Fruit fly (Drosophila melanogaster) whole organism, embryonic: ENCODE results near the gene CG1161.
A peak's percentile ranks its signal among the peaks of the same experiment; 100 is the strongest.

Experiments used
- Aef1 ChIP-seq: fragments of 200-800 bp; sonication (Bioruptor generic); IDR thresholded peaks from 3 replicates; pipeline ENCODE4 v1.3.6; 2022; ENCODE audit warnings: missing biosample characterization, missing genetic modification characterization
- Antp ChIP-seq: fragments of 200-800 bp; sonication (Bioruptor generic); optimal IDR thresholded peaks from 3 replicates; lab custom pipeline; 2016; ENCODE audit warnings: missing biosample characterization, missing genetic modification characterization
- Bteb2 ChIP-seq: fragments of 200-800 bp; sonication (Bioruptor generic); optimal IDR thresholded peaks from 2 replicates; lab custom pipeline; 2016; ENCODE audit warnings: missing biosample characterization, missing genetic modification characterization
- CG10274 ChIP-seq: fragments of 200-800 bp; sonication (Bioruptor generic); optimal IDR thresholded peaks from 3 replicates; lab custom pipeline; 2017; ENCODE audit warnings: missing biosample characterization, mild to moderate bottlenecking, missing genetic modification characterization
- CG12071 ChIP-seq: fragments of 200-800 bp; sonication (Bioruptor generic); optimal IDR thresholded peaks from 3 replicates; lab custom pipeline; 2018; ENCODE audit warnings: missing biosample characterization, mild to moderate bottlenecking, missing genetic modification characterization
- CG12659 ChIP-seq: fragments of 200-800 bp; sonication (Bioruptor generic); optimal IDR thresholded peaks from 3 replicates; lab custom pipeline; 2017; ENCODE audit warnings: mild to moderate bottlenecking, missing biosample characterization, missing genetic modification reagents, missing genetic modification characterization
- CG14050 ChIP-seq: fragments of 200-800 bp; sonication (Bioruptor generic); IDR thresholded peaks from 3 replicates; pipeline ENCODE4 v1.3.6; 2022; ENCODE audit warnings: missing biosample characterization, missing genetic modification characterization
- CG15479 ChIP-seq: fragments of 200-800 bp; sonication (Bioruptor generic); optimal IDR thresholded peaks from 3 replicates; lab custom pipeline; 2019; ENCODE audit warnings: missing biosample characterization, mild to moderate bottlenecking, missing genetic modification characterization, moderate library complexity
- CG15601 ChIP-seq: fragments of 200-800 bp; sonication (Bioruptor generic); optimal IDR thresholded peaks from 3 replicates; lab custom pipeline; 2019; ENCODE audit warnings: missing biosample characterization, mild to moderate bottlenecking, missing genetic modification characterization, moderate library complexity
- CG16815 ChIP-seq: fragments of 200-800 bp; sonication (Bioruptor generic); optimal IDR thresholded peaks from 3 replicates; lab custom pipeline; 2017; ENCODE audit warnings: missing biosample characterization, mild to moderate bottlenecking, missing genetic modification characterization
- CG18764 ChIP-seq: fragments of 200-800 bp; sonication (Bioruptor generic); optimal IDR thresholded peaks from 3 replicates; lab custom pipeline; 2016; ENCODE audit warnings: missing biosample characterization, missing genetic modification characterization
- CG2889 ChIP-seq: fragments of 200-800 bp; sonication (Bioruptor generic); IDR thresholded peaks from 3 replicates; pipeline ENCODE4 v1.3.6; 2022; ENCODE audit warnings: missing biosample characterization, missing genetic modification characterization
- CG32532 ChIP-seq: fragments of 200-800 bp; sonication (Bioruptor generic); IDR thresholded peaks from 2 replicates; pipeline ENCODE4 v1.3.6; 2022; ENCODE audit warnings: missing biosample characterization, missing genetic modification characterization
- CG33557 ChIP-seq: fragments of 200-800 bp; sonication (Bioruptor generic); optimal IDR thresholded peaks from 2 replicates; lab custom pipeline; 2019; ENCODE audit warnings: missing biosample characterization, mild to moderate bottlenecking, missing genetic modification characterization, moderate library complexity
- CG4328 ChIP-seq: fragments of 200-800 bp; sonication (Bioruptor generic); optimal IDR thresholded peaks from 3 replicates; lab custom pipeline; 2017; ENCODE audit warnings: missing biosample characterization, missing genetic modification reagents, missing genetic modification characterization
- CG8281 ChIP-seq: fragments of 200-800 bp; sonication (Bioruptor generic); optimal IDR thresholded peaks from 2 replicates; lab custom pipeline; 2018; ENCODE audit warnings: missing biosample characterization, mild to moderate bottlenecking, missing genetic modification characterization, moderate library complexity
- CG9797 ChIP-seq: fragments of 200-800 bp; sonication (Bioruptor generic); optimal IDR thresholded peaks from 3 replicates; lab custom pipeline; 2018; ENCODE audit warnings: missing biosample characterization, mild to moderate bottlenecking, missing genetic modification characterization
- D ChIP-seq, 2 experiments: fragments of 200-800 bp in 1 of 2; fragments of >200 bp in 1 of 2; sonication (Bioruptor generic) in 1 of 2; optimal IDR thresholded peaks; 2 replicates in 1 of 2; 3 replicates in 1 of 2; lab custom pipeline; 2017; ENCODE audit warnings: mild to moderate bottlenecking in 1 of 2, missing biosample characterization in 1 of 2, missing genetic modification characterization in 1 of 2, missing genetic modification reagents in 1 of 2
- Doc2 ChIP-seq: fragments of 200-800 bp; sonication (Bioruptor generic); IDR thresholded peaks from 2 replicates; pipeline ENCODE4 v1.3.6; 2022; ENCODE audit warnings: missing biosample characterization, missing genetic modification characterization
- Doc3 ChIP-seq: fragments of 200-800 bp; sonication (Bioruptor generic); IDR thresholded peaks from 3 replicates; pipeline ENCODE4 v1.3.6; 2022; ENCODE audit warnings: missing biosample characterization, missing genetic modification characterization; ENCODE audit not compliant: partially characterized antibody
- E2f1 ChIP-seq: fragments of 200-800 bp; sonication (Bioruptor generic); IDR thresholded peaks from 2 replicates; pipeline ENCODE4 v1.3.6; 2022; ENCODE audit warnings: missing biosample characterization, missing genetic modification characterization
- Eip74EF ChIP-seq, 2 experiments: fragments of 200-800 bp in 1 of 2; fragments of >200 bp in 1 of 2; sonication (Bioruptor generic) in 1 of 2; optimal IDR thresholded peaks; 2 replicates each; lab custom pipeline; 2017 to 2019; ENCODE audit warnings: missing biosample characterization in 2 of 2, missing genetic modification characterization in 2 of 2, mild to moderate bottlenecking in 1 of 2, moderate library complexity in 1 of 2
- Gug ChIP-seq: fragments of 200-800 bp; sonication (Bioruptor generic); IDR thresholded peaks from 4 replicates; pipeline ENCODE4 v1.3.6; 2022; ENCODE audit warnings: missing biosample characterization, missing genetic modification characterization
- HLH4C ChIP-seq: fragments of 200-800 bp; sonication (Bioruptor generic); IDR thresholded peaks from 3 replicates; pipeline ENCODE4 v1.3.6; 2022; ENCODE audit warnings: missing biosample characterization, missing genetic modification characterization; ENCODE audit not compliant: partially characterized antibody
- Hmr ChIP-seq: fragments of 200-800 bp; sonication (Bioruptor generic); optimal IDR thresholded peaks from 3 replicates; lab custom pipeline; 2017; ENCODE audit warnings: mild to moderate bottlenecking, missing biosample characterization, missing genetic modification reagents, missing genetic modification characterization
- Hr3 ChIP-seq: fragments of 200-800 bp; sonication (Bioruptor generic); optimal IDR thresholded peaks from 3 replicates; lab custom pipeline; 2016; ENCODE audit warnings: missing biosample characterization, missing genetic modification characterization
- Lhr ChIP-seq: fragments of 200-800 bp; sonication (Bioruptor generic); optimal IDR thresholded peaks from 3 replicates; lab custom pipeline; 2017; ENCODE audit warnings: mild to moderate bottlenecking, missing biosample characterization, missing genetic modification reagents, missing genetic modification characterization
- Lim3 ChIP-seq: fragments of 200-800 bp; sonication (Bioruptor generic); IDR thresholded peaks from 2 replicates; pipeline ENCODE4 v1.3.6; 2022; ENCODE audit warnings: missing biosample characterization, missing genetic modification characterization
- Pdp1 ChIP-seq, 2 experiments: fragments of 200-800 bp; sonication (Bioruptor generic); optimal IDR thresholded peaks; 3 replicates each; lab custom pipeline; 2016; ENCODE audit warnings: missing biosample characterization in 2 of 2, missing genetic modification characterization in 2 of 2, mild to moderate bottlenecking in 1 of 2, moderate library complexity in 1 of 2
- Stat92E ChIP-seq, 3 experiments: fragments of >200 bp in 2 of 3; fragments of 200-800 bp in 1 of 3; sonication (Bioruptor generic) in 1 of 3; optimal IDR thresholded peaks; 2 replicates each; lab custom pipeline; 2017 to 2019; ENCODE audit warnings: missing biosample characterization in 3 of 3, missing genetic modification characterization in 3 of 3, mild to moderate bottlenecking in 1 of 3, moderate library complexity in 1 of 3
- TFAM ChIP-seq: fragments of 200-800 bp; sonication (Bioruptor generic); optimal IDR thresholded peaks from 2 replicates; lab custom pipeline; 2017; ENCODE audit warnings: missing biosample characterization, missing genetic modification characterization, inconsistent platforms
- Xrp1 ChIP-seq: fragments of 200-800 bp; sonication (Bioruptor generic); IDR thresholded peaks from 2 replicates; pipeline ENCODE4 v1.3.6; 2022; ENCODE audit warnings: missing biosample characterization, missing genetic modification characterization
- abd-A ChIP-seq: fragments of 200-800 bp; sonication (Bioruptor generic); optimal IDR thresholded peaks from 3 replicates; lab custom pipeline; 2019; ENCODE audit warnings: missing biosample characterization, mild to moderate bottlenecking, missing genetic modification characterization, moderate library complexity
- ara ChIP-seq: fragments of 200-800 bp; sonication (Bioruptor generic); IDR thresholded peaks from 2 replicates; pipeline ENCODE4 v1.3.6; 2022; ENCODE audit warnings: missing biosample characterization, missing genetic modification characterization
- btn ChIP-seq: fragments of 200-800 bp; sonication (Bioruptor generic); optimal IDR thresholded peaks from 2 replicates; lab custom pipeline; 2016; ENCODE audit warnings: missing biosample characterization, missing genetic modification characterization
- dati ChIP-seq: fragments of 200-800 bp; sonication (Bioruptor generic); IDR thresholded peaks from 2 replicates; pipeline ENCODE4 v1.3.6; 2022; ENCODE audit warnings: missing biosample characterization, missing genetic modification characterization
- dm ChIP-seq: fragments of 200-800 bp; sonication (Bioruptor generic); optimal IDR thresholded peaks from 3 replicates; lab custom pipeline; 2016; ENCODE audit warnings: missing biosample characterization, missing genetic modification characterization
- exex ChIP-seq: fragments of 200-800 bp; sonication (Bioruptor generic); optimal IDR thresholded peaks from 4 replicates; lab custom pipeline; 2018; ENCODE audit warnings: missing biosample characterization, mild to moderate bottlenecking, missing genetic modification characterization, moderate library complexity
- jing ChIP-seq: fragments of 200-800 bp; sonication (Bioruptor generic); optimal IDR thresholded peaks from 2 replicates; lab custom pipeline; 2018; ENCODE audit warnings: missing biosample characterization, mild to moderate bottlenecking, missing genetic modification characterization
- knrl ChIP-seq: fragments of 200-800 bp; sonication (Bioruptor generic); IDR thresholded peaks from 3 replicates; pipeline ENCODE4 v1.3.6; 2022; ENCODE audit warnings: missing biosample characterization, missing genetic modification characterization; ENCODE audit not compliant: partially characterized antibody
- lab ChIP-seq: fragments of 200-800 bp; sonication (Bioruptor generic); optimal IDR thresholded peaks from 3 replicates; lab custom pipeline; 2017; ENCODE audit warnings: missing biosample characterization, missing genetic modification characterization, mild to moderate bottlenecking, moderate library complexity, missing genetic modification reagents
- lilli ChIP-seq: fragments of 200-800 bp; sonication (Bioruptor generic); optimal IDR thresholded peaks from 3 replicates; lab custom pipeline; 2016; ENCODE audit warnings: missing biosample characterization, missing genetic modification characterization
- lmd ChIP-seq: fragments of 200-800 bp; sonication (Bioruptor generic); IDR thresholded peaks from 2 replicates; pipeline ENCODE4 v1.3.6; 2022; ENCODE audit warnings: missing biosample characterization, missing genetic modification characterization
- nom ChIP-seq: fragments of 200-800 bp; sonication (Bioruptor generic); optimal IDR thresholded peaks from 2 replicates; lab custom pipeline; 2017; ENCODE audit warnings: missing biosample characterization, missing genetic modification characterization, mild to moderate bottlenecking, moderate library complexity, missing genetic modification reagents
- pan ChIP-seq, 4 experiments: fragments of >200 bp in 3 of 4; fragments of 200-800 bp in 1 of 4; sonication (Bioruptor generic) in 1 of 4; optimal IDR thresholded peaks in 3 of 4; IDR thresholded peaks in 1 of 4; 2 replicates each; pipeline versions ENCODE4 v1.3.6 to Lab custom; 2017 to 2022; ENCODE audit warnings: missing biosample characterization in 2 of 4, missing genetic modification characterization in 2 of 4, mixed read lengths in 1 of 4
- pfk ChIP-seq: fragments of 200-800 bp; sonication (Bioruptor generic); optimal IDR thresholded peaks from 2 replicates; lab custom pipeline; 2018; ENCODE audit warnings: missing biosample characterization, mild to moderate bottlenecking, missing genetic modification characterization, moderate library complexity
- schlank ChIP-seq: fragments of 200-800 bp; sonication (Bioruptor generic); optimal IDR thresholded peaks from 2 replicates; lab custom pipeline; 2018; ENCODE audit warnings: missing biosample characterization, mild to moderate bottlenecking, missing genetic modification characterization
- sd ChIP-seq: fragments of 200-800 bp; sonication (Bioruptor generic); optimal IDR thresholded peaks from 3 replicates; lab custom pipeline; 2018; ENCODE audit warnings: missing biosample characterization, mild to moderate bottlenecking, missing genetic modification characterization, moderate library complexity
- sqz ChIP-seq: fragments of 200-800 bp; sonication (Bioruptor generic); optimal IDR thresholded peaks from 3 replicates; lab custom pipeline; 2018; ENCODE audit warnings: missing biosample characterization, mild to moderate bottlenecking, missing genetic modification characterization

The CG1161 gene

DNA sequence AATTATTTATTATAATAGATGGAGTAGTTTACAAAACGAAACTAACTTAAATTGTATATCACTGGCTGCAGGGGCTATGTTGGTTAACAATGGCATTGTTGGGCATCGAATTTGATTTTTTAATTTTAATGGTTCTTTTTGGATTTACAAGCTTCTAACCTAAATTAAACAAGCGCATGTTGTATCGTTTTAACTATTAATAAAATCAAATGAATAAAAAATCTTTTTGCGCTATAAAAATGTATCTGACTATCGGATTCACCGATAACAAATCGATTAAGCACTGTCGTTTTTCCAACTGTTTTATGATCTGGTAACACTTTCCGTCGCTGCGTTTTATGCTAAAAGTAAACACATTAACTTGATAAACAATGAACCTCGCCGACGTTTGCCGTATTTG, 19.8 kb downstream of the CG1161 start, which contains the start of the genes hd and CG14667 (continued):
- TF ChIP-seq jing (GFP tag; lab: Kevin White, UChicago) (no peak), CG12659 (GFP tag; lab: Kevin White, UChicago) (peak; percentile 43), CG15601 (tag; lab: Kevin White, UChicago) (peak; percentile 31), CG14050 (GFP tag; lab: Robert Waterston, UW) (no peak), Hr3 (GFP tag; lab: Kevin White, UChicago) (no peak), CG4328 (GFP tag; lab: Kevin White, UChicago) (no peak), lab (GFP tag; lab: Kevin White, UChicago) (no peak), E2f1 (GFP tag; lab: Robert Waterston, UW) (no peak), pfk (GFP tag; lab: Kevin White, UChicago) (no peak), D (optimal IDR thresholded peaks at IDR 0.05; lab: Kevin White, UChicago) (no peak), D (GFP tag; optimal IDR thresholded peaks at IDR 0.05; lab: Kevin White, UChicago) (no peak), lmd (GFP tag; lab: Robert Waterston, UW) (no peak), dm (GFP tag; lab: Kevin White, UChicago) (no peak), Antp (GFP tag; lab: Kevin White, UChicago) (no peak), CG15479 (GFP tag; lab: Kevin White, UChicago) (no peak), Pdp1 (GFP tag; optimal IDR thresholded peaks at IDR 0.05; lab: Kevin White, UChicago) (no peak), Doc2 (GFP tag; lab: Robert Waterston, UW) (no peak), CG10274 (GFP tag; lab: Kevin White, UChicago) (no peak), HLH4C (GFP tag; lab: Robert Waterston, UW) (peak; percentile 60), Gug (GFP tag; lab: Robert Waterston, UW) (no peak), schlank (tag; lab: Kevin White, UChicago) (no peak), CG2889 (GFP tag; lab: Robert Waterston, UW) (no peak), ara (no peak), sqz (GFP tag; lab: Kevin White, UChicago) (no peak), Eip74EF (GFP tag; optimal IDR thresholded peaks at IDR 0.05; lab: Kevin White, UChicago) (no peak), CG12071 (GFP tag; lab: Kevin White, UChicago) (no peak), sd (tag; lab: Kevin White, UChicago) (no peak), CG8281 (tag; lab: Kevin White, UChicago) (no peak), Aef1 (GFP tag; lab: Robert Waterston, UW) (no peak), btn (GFP tag; lab: Kevin White, UChicago) (no peak), CG32532 (no peak), CG16815 (GFP tag; lab: Kevin White, UChicago) (no peak), Doc3 (peak; percentile 54; the same call in 1 of the 3 replicates), pan (optimal IDR thresholded peaks at IDR 0.05; lab: Kevin White, UChicago) (no peak), pan (GFP tag; optimal IDR thresholded peaks at IDR 0.05 in 1 of 2, IDR thresholded peaks at IDR 0.05 in 1 of 2) (no peak), Xrp1 (GFP tag; lab: Robert Waterston, UW) (no peak), Lim3 (GFP tag; lab: Robert Waterston, UW) (no peak), nom (GFP tag; lab: Kevin White, UChicago) (no peak), knrl (GFP tag; lab: Robert Waterston, UW) (no peak; the same call in 2 of the 3 replicates), Lhr (GFP tag; lab: Kevin White, UChicago) (peak; percentile 5), dati (GFP tag; lab: Robert Waterston, UW) (no peak), CG9797 (GFP tag; lab: Kevin White, UChicago) (peak; percentile 53), Stat92E (GFP tag; optimal IDR thresholded peaks at IDR 0.05; lab: Kevin White, UChicago) (peak in 1 of 3 experiments; percentile 11), exex (tag; lab: Kevin White, UChicago) (peak; percentile 30), TFAM (no peak), CG33557 (peak; percentile 9), Hmr (no peak), abd-A (no peak), Bteb2 (GFP tag; lab: Kevin White, UChicago) (no peak), CG18764 (GFP tag; lab: Kevin White, UChicago) (no peak), lilli (peak; percentile 5)
